Worm (Caenorhabditis elegans) whole organism, L2 larva: Measurements from ENCODE around the gene lap-1.

Experiments
- C34F6.9 ChIP-seq: fragments of 150-350 bp; optimal IDR thresholded peaks from 2 replicates; lab custom pipeline; 2014; ENCODE audit warnings: missing biosample characterization, missing genetic modification characterization
- F13H6.1 ChIP-seq: sonication (generic microtip); optimal IDR thresholded peaks from 2 replicates; lab custom pipeline; 2016; ENCODE audit warnings: missing genetic modification characterization, missing compliant biosample characterization
- R02D3.7 ChIP-seq: fragments of 150-350 bp; optimal IDR thresholded peaks from 2 replicates; lab custom pipeline; 2014; ENCODE audit warnings: missing biosample characterization, missing genetic modification characterization
- Y55F3AM.14 ChIP-seq: fragments of 200-800 bp; sonication (Bioruptor generic); optimal IDR thresholded peaks from 2 replicates; lab custom pipeline; 2018; ENCODE audit warnings: mild to moderate bottlenecking, missing genetic modification characterization, missing compliant biosample characterization
- ZK546.5 ChIP-seq: sonication (generic microtip); optimal IDR thresholded peaks from 2 replicates; lab custom pipeline; 2017; ENCODE audit warnings: missing biosample characterization, missing genetic modification characterization
- alr-1 ChIP-seq: fragments of 150-350 bp; optimal IDR thresholded peaks from 2 replicates; lab custom pipeline; 2014; ENCODE audit warnings: missing biosample characterization, missing genetic modification characterization
- aly-2 ChIP-seq: fragments of 150-350 bp; optimal IDR thresholded peaks from 2 replicates; lab custom pipeline; 2014; ENCODE audit warnings: missing biosample characterization, missing genetic modification characterization
- ama-1 ChIP-seq: fragments of 150-350 bp; optimal IDR thresholded peaks from 2 replicates; lab custom pipeline; 2018; ENCODE audit warnings: inconsistent platforms
- blmp-1 ChIP-seq: sonication (generic microtip); optimal IDR thresholded peaks from 2 replicates; lab custom pipeline; 2017; ENCODE audit warnings: missing genetic modification characterization, mild to moderate bottlenecking, missing compliant biosample characterization, antibody characterized with exemption, moderate library complexity; ENCODE audit not compliant: insufficient read depth
- ceh-16 ChIP-seq: fragments of 150-350 bp; optimal IDR thresholded peaks from 2 replicates; lab custom pipeline; 2014; ENCODE audit warnings: missing biosample characterization, missing genetic modification characterization
- ceh-82 ChIP-seq: fragments of 150-350 bp; optimal IDR thresholded peaks from 2 replicates; lab custom pipeline; 2014; ENCODE audit warnings: missing biosample characterization, missing genetic modification characterization
- crh-2 ChIP-seq: sonication (generic microtip); optimal IDR thresholded peaks from 2 replicates; lab custom pipeline; 2017; ENCODE audit warnings: missing biosample characterization, missing genetic modification characterization
- dmd-4 ChIP-seq: sonication (generic microtip); optimal IDR thresholded peaks from 2 replicates; lab custom pipeline; 2017; ENCODE audit warnings: missing biosample characterization, missing genetic modification characterization
- egl-27 ChIP-seq: sonication (generic microtip); optimal IDR thresholded peaks from 3 replicates; lab custom pipeline; 2017; ENCODE audit warnings: missing biosample characterization, missing genetic modification reagents, missing genetic modification characterization
- elt-1 ChIP-seq: fragments of 150-350 bp; optimal IDR thresholded peaks from 2 replicates; lab custom pipeline; 2014; ENCODE audit warnings: missing biosample characterization, missing genetic modification characterization
- elt-3 ChIP-seq: sonication (generic microtip); optimal IDR thresholded peaks from 2 replicates; lab custom pipeline; 2017; ENCODE audit warnings: missing biosample characterization, missing genetic modification characterization
- fos-1 ChIP-seq: fragments of 150-350 bp; optimal IDR thresholded peaks from 2 replicates; lab custom pipeline; 2014; ENCODE audit warnings: missing biosample characterization, missing genetic modification characterization
- gmeb-1 ChIP-seq: fragments of 150-350 bp; optimal IDR thresholded peaks from 2 replicates; lab custom pipeline; 2014; ENCODE audit warnings: missing biosample characterization, missing genetic modification characterization
- lin-11 ChIP-seq: fragments of 150-350 bp; sonication (generic microtip); optimal IDR thresholded peaks from 2 replicates; lab custom pipeline; 2014; ENCODE audit warnings: missing biosample characterization, missing genetic modification characterization, inconsistent platforms, mixed read lengths
- lin-13 ChIP-seq: fragments of 150-350 bp; optimal IDR thresholded peaks from 2 replicates; lab custom pipeline; 2014; ENCODE audit warnings: missing biosample characterization, missing genetic modification reagents, missing genetic modification characterization
- lin-39 ChIP-seq: fragments of 150-350 bp; optimal IDR thresholded peaks from 2 replicates; lab custom pipeline; 2014; ENCODE audit warnings: missing biosample characterization, missing genetic modification reagents, missing genetic modification characterization
- lsy-2 ChIP-seq, 2 experiments: fragments of 150-350 bp in 1 of 2; sonication (generic microtip) in 1 of 2; optimal IDR thresholded peaks; 2 replicates each; lab custom pipeline; 2014 to 2017; ENCODE audit warnings: missing biosample characterization in 2 of 2, missing genetic modification characterization in 2 of 2
- mab-5 ChIP-seq: fragments of 150-350 bp; optimal IDR thresholded peaks from 2 replicates; lab custom pipeline; 2014; ENCODE audit warnings: missing biosample characterization, missing genetic modification characterization
- mbf-1 ChIP-seq: sonication (generic microtip); optimal IDR thresholded peaks from 2 replicates; lab custom pipeline; 2017; ENCODE audit warnings: missing biosample characterization, missing genetic modification characterization
- mdl-1 ChIP-seq, 2 experiments: fragments of 150-350 bp in 1 of 2; sonication (generic microtip) in 1 of 2; optimal IDR thresholded peaks; 2 replicates each; lab custom pipeline; 2017; ENCODE audit warnings: missing biosample characterization in 2 of 2, missing genetic modification characterization in 2 of 2
- nhr-10 ChIP-seq: sonication (generic microtip); optimal IDR thresholded peaks from 2 replicates; lab custom pipeline; 2017; ENCODE audit warnings: missing biosample characterization, missing genetic modification characterization
- nhr-11 ChIP-seq: fragments of 150-350 bp; optimal IDR thresholded peaks from 2 replicates; lab custom pipeline; 2014; ENCODE audit warnings: missing biosample characterization, missing genetic modification characterization
- nhr-12 ChIP-seq: fragments of 150-350 bp; optimal IDR thresholded peaks from 2 replicates; lab custom pipeline; 2014; ENCODE audit warnings: missing biosample characterization, missing genetic modification characterization
- nhr-129 ChIP-seq: fragments of 150-350 bp; optimal IDR thresholded peaks from 2 replicates; lab custom pipeline; 2014; ENCODE audit warnings: missing biosample characterization, missing genetic modification characterization
- nhr-21 ChIP-seq: fragments of 150-350 bp; optimal IDR thresholded peaks from 2 replicates; lab custom pipeline; 2014; ENCODE audit warnings: missing biosample characterization, missing genetic modification characterization
- nhr-23 ChIP-seq: fragments of 150-350 bp; optimal IDR thresholded peaks from 2 replicates; lab custom pipeline; 2014; ENCODE audit warnings: missing biosample characterization, missing genetic modification reagents, missing genetic modification characterization
- nhr-237 ChIP-seq: fragments of 150-350 bp; optimal IDR thresholded peaks from 2 replicates; lab custom pipeline; 2014; ENCODE audit warnings: missing biosample characterization, missing genetic modification characterization
- nhr-25 ChIP-seq: fragments of 150-350 bp; sonication (generic microtip); optimal IDR thresholded peaks from 3 replicates; lab custom pipeline; 2014; ENCODE audit warnings: missing biosample characterization, missing genetic modification characterization
- nhr-6 ChIP-seq: fragments of 150-350 bp; optimal IDR thresholded peaks from 2 replicates; lab custom pipeline; 2014; ENCODE audit warnings: missing biosample characterization, missing genetic modification characterization
- nhr-77 ChIP-seq: fragments of 150-350 bp; optimal IDR thresholded peaks from 2 replicates; lab custom pipeline; 2014; ENCODE audit warnings: missing biosample characterization, missing genetic modification characterization
- peb-1 ChIP-seq: fragments of 150-350 bp; optimal IDR thresholded peaks from 2 replicates; lab custom pipeline; 2014; ENCODE audit warnings: missing biosample characterization, missing genetic modification characterization
- sem-4 ChIP-seq: fragments of 150-350 bp; optimal IDR thresholded peaks from 2 replicates; lab custom pipeline; 2014; ENCODE audit warnings: missing biosample characterization, missing genetic modification reagents, missing genetic modification characterization
- skn-1 ChIP-seq: sonication (generic microtip); optimal IDR thresholded peaks from 2 replicates; lab custom pipeline; 2017; ENCODE audit warnings: missing biosample characterization, missing genetic modification characterization
- sma-3 ChIP-seq: sonication (generic microtip); optimal IDR thresholded peaks from 2 replicates; lab custom pipeline; 2016; ENCODE audit warnings: missing genetic modification reagents, missing genetic modification characterization, missing compliant biosample characterization
- sma-9 ChIP-seq, 2 experiments: fragments of 150-350 bp in 1 of 2; sonication (generic microtip) in 1 of 2; optimal IDR thresholded peaks; 2 replicates each; lab custom pipeline; 2014 to 2016; ENCODE audit warnings: missing genetic modification characterization in 2 of 2, mild to moderate bottlenecking in 1 of 2, missing biosample characterization in 1 of 2, missing compliant biosample characterization in 1 of 2, missing genetic modification reagents in 1 of 2, moderate library complexity in 1 of 2
- snpc-4 ChIP-seq: fragments of 150-350 bp; optimal IDR thresholded peaks from 2 replicates; lab custom pipeline; 2014; ENCODE audit warnings: missing biosample characterization, missing genetic modification characterization
- unc-39 ChIP-seq: fragments of 150-350 bp; optimal IDR thresholded peaks from 2 replicates; lab custom pipeline; 2014; ENCODE audit warnings: missing biosample characterization, missing genetic modification characterization
- unc-55 ChIP-seq: fragments of 150-350 bp; sonication (generic microtip); optimal IDR thresholded peaks from 3 replicates; lab custom pipeline; 2014; ENCODE audit warnings: missing biosample characterization, missing genetic modification reagents, missing genetic modification characterization
- unc-62 ChIP-seq: fragments of 150-350 bp; optimal IDR thresholded peaks from 2 replicates; lab custom pipeline; 2014; ENCODE audit warnings: missing biosample characterization, missing genetic modification reagents, missing genetic modification characterization
- zag-1 ChIP-seq: fragments of 150-350 bp; optimal IDR thresholded peaks from 2 replicates; lab custom pipeline; 2014; ENCODE audit warnings: missing biosample characterization, missing genetic modification characterization
- ztf-1 ChIP-seq: fragments of 200-800 bp; sonication (Bioruptor generic); conservative IDR thresholded peaks from 2 replicates; pipeline ENCODE4 v1.3.6; 2022; ENCODE audit warnings: missing genetic modification characterization, missing compliant biosample characterization
- ztf-11 ChIP-seq: sonication (generic microtip); optimal IDR thresholded peaks from 2 replicates; lab custom pipeline; 2017; ENCODE audit warnings: missing biosample characterization, missing genetic modification characterization
- ztf-4 ChIP-seq: fragments of 150-350 bp; optimal IDR thresholded peaks from 2 replicates; lab custom pipeline; 2014; ENCODE audit warnings: missing biosample characterization, missing genetic modification characterization

Gene lap-1

ce11 chrIII:8394374-8395302 lies 7.1 kb downstream of the lap-1 start, which contains the start of gene ZK353.10:
Gene ZK353.10 (minus strand): TSS chrIII:8394424.
- TF ChIP-seq C34F6.9 (peak; percentile 20), unc-55 (GFP tag; lab: Kevin White, UChicago) (peak; percentile 73), lsy-2 (tag; optimal IDR thresholded peaks at IDR 0.05; lab: Kevin White, UChicago) (peak in 1 of 2 experiments; percentile 45), crh-2 (tag; lab: Kevin White, UChicago) (no peak)

DNA sequence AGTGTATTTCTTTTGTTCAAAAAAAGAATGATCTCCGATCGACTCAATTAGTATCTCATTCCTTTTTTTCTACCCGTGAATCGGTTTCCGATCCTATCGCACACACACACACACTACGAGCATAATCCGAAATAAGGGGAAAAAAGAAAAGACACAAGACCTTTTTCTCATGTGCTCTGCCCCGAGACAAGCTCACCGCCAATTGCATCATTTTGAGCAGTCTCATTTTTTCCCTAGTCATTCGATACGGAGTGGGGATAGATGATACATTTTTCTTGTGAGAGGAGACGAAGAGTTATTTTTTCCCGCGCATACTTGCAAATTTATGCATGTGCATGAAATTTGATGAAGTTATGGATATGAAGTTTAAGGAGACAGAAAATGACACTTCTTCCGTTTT lies 9.4 kb downstream of the lap-1 start:
- no peak for TF ChIP-seq sma-9 (GFP tag; optimal IDR thresholded peaks at IDR 0.05; lab: Kevin White, UChicago)
- no peak for TF ChIP-seq sma-9 (tag; optimal IDR thresholded peaks at IDR 0.05; lab: Kevin White, UChicago)
- TF ChIP-seq nhr-10 (tag; lab: Kevin White, UChicago): no peak
- TF ChIP-seq mbf-1 (tag; lab: Kevin White, UChicago): no peak
- TF ChIP-seq elt-3 (tag; lab: Kevin White, UChicago): no peak
- TF ChIP-seq skn-1 (tag; lab: Kevin White, UChicago): no peak
- TF ChIP-seq nhr-21 (tag; lab: Kevin White, UChicago): no peak
- peak; percentile 11 for TF ChIP-seq lin-11
- TF ChIP-seq unc-39 (tag; lab: Kevin White, UChicago): peak; percentile 92
- TF ChIP-seq ZK546.5 (tag; lab: Kevin White, UChicago): no peak
- TF ChIP-seq zag-1 (tag; lab: Kevin White, UChicago): peak; percentile 51
- no peak for TF ChIP-seq nhr-237 (tag; lab: Kevin White, UChicago)
- TF ChIP-seq aly-2 (tag; lab: Kevin White, UChicago): no peak
- TF ChIP-seq mdl-1 (tag; optimal IDR thresholded peaks at IDR 0.05; lab: Kevin White, UChicago): no peak
- no peak for TF ChIP-seq sem-4 (tag; lab: Kevin White, UChicago)
- no peak for TF ChIP-seq ztf-1 (GFP tag; lab: Robert Waterston, UW)
- no peak for TF ChIP-seq ama-1
- TF ChIP-seq unc-55 (GFP tag; lab: Kevin White, UChicago): peak; percentile 50
- no peak for TF ChIP-seq nhr-12
- TF ChIP-seq crh-2 (tag; lab: Kevin White, UChicago): no peak
- no peak for TF ChIP-seq dmd-4 (tag; lab: Kevin White, UChicago)
- no peak for TF ChIP-seq nhr-23 (tag; lab: Kevin White, UChicago)
- TF ChIP-seq lin-13 (GFP tag; lab: Kevin White, UChicago): peak; percentile 19
- TF ChIP-seq Y55F3AM.14 (GFP tag; lab: Kevin White, UChicago): no peak
- no peak for TF ChIP-seq peb-1 (tag; lab: Kevin White, UChicago)
- no peak for TF ChIP-seq gmeb-1
- TF ChIP-seq sma-3: no peak
- TF ChIP-seq blmp-1 (tag; lab: Kevin White, UChicago): no peak
- TF ChIP-seq fos-1 (tag; lab: Kevin White, UChicago): peak; percentile 4
- TF ChIP-seq nhr-6: no peak
- TF ChIP-seq ztf-11 (tag; lab: Kevin White, UChicago): no peak
- TF ChIP-seq ztf-4 (tag; lab: Kevin White, UChicago): no peak
- no peak for TF ChIP-seq snpc-4 (tag; lab: Kevin White, UChicago)
- no peak for TF ChIP-seq nhr-11
- TF ChIP-seq egl-27 (tag; lab: Kevin White, UChicago): no peak
- no peak for TF ChIP-seq mab-5
- no peak for TF ChIP-seq nhr-77 (tag; lab: Kevin White, UChicago)
- TF ChIP-seq lin-39 (tag; lab: Kevin White, UChicago): no peak
- TF ChIP-seq nhr-25 (tag; lab: Kevin White, UChicago): no peak
- TF ChIP-seq F13H6.1 (tag; lab: Kevin White, UChicago): peak; percentile 20
- TF ChIP-seq elt-1: no peak
- TF ChIP-seq ceh-82 (tag; lab: Kevin White, UChicago): no peak
- no peak for TF ChIP-seq R02D3.7 (tag; lab: Kevin White, UChicago)
- TF ChIP-seq nhr-129: peak; percentile 97
- no peak for TF ChIP-seq unc-62 (GFP tag; lab: Kevin White, UChicago)
- peak; percentile 73 for TF ChIP-seq C34F6.9
- no peak for TF ChIP-seq ceh-16 (tag; lab: Kevin White, UChicago)
- peak in 1 of 2 experiments; percentile 46 for TF ChIP-seq lsy-2 (tag; optimal IDR thresholded peaks at IDR 0.05; lab: Kevin White, UChicago)
- no peak for TF ChIP-seq alr-1 (tag; lab: Kevin White, UChicago)
